Worm (Caenorhabditis elegans) whole organism, L3 larva: ENCODE results near the gene inx-3.
A peak's percentile ranks its signal among the peaks of the same experiment; 100 is the strongest.

Experiments
- R02D3.7 ChIP-seq: fragments of 150-350 bp; optimal IDR thresholded peaks from 2 replicates; lab custom pipeline; 2014; ENCODE audit warnings: missing biosample characterization, missing genetic modification characterization
- ZK546.5 ChIP-seq: sonication (generic microtip); optimal IDR thresholded peaks from 2 replicates; lab custom pipeline; 2017; ENCODE audit warnings: missing biosample characterization, missing genetic modification characterization
- aly-2 ChIP-seq: fragments of 150-350 bp; optimal IDR thresholded peaks from 2 replicates; lab custom pipeline; 2014; ENCODE audit warnings: missing biosample characterization, missing genetic modification characterization
- ama-1 ChIP-seq: fragments of 150-350 bp; optimal IDR thresholded peaks from 2 replicates; lab custom pipeline; 2018
- ceh-16 ChIP-seq: sonication (generic microtip); optimal IDR thresholded peaks from 2 replicates; lab custom pipeline; 2017; ENCODE audit warnings: missing biosample characterization, missing genetic modification characterization
- ceh-28 ChIP-seq: fragments of 150-350 bp; optimal IDR thresholded peaks from 2 replicates; lab custom pipeline; 2014; ENCODE audit warnings: missing biosample characterization, missing genetic modification reagents, missing genetic modification characterization
- ceh-82 ChIP-seq: fragments of 150-350 bp; optimal IDR thresholded peaks from 2 replicates; lab custom pipeline; 2014; ENCODE audit warnings: missing biosample characterization, missing genetic modification characterization
- ceh-9 ChIP-seq: sonication (generic microtip); optimal IDR thresholded peaks from 2 replicates; lab custom pipeline; 2018; ENCODE audit warnings: missing biosample characterization, missing genetic modification characterization
- daf-12 ChIP-seq: fragments of 150-350 bp; optimal IDR thresholded peaks from 2 replicates; lab custom pipeline; 2014; ENCODE audit warnings: missing biosample characterization, missing genetic modification reagents, missing genetic modification characterization
- egl-27 ChIP-seq: sonication (generic microtip); optimal IDR thresholded peaks from 4 replicates; lab custom pipeline; 2017; ENCODE audit warnings: missing biosample characterization, missing genetic modification reagents, missing genetic modification characterization
- egl-5 ChIP-seq: fragments of 150-350 bp; optimal IDR thresholded peaks from 2 replicates; lab custom pipeline; 2017; ENCODE audit warnings: missing biosample characterization, missing genetic modification reagents, missing genetic modification characterization, inconsistent platforms
- elt-1 ChIP-seq: fragments of 150-350 bp; optimal IDR thresholded peaks from 2 replicates; lab custom pipeline; 2014; ENCODE audit warnings: missing biosample characterization, missing genetic modification characterization
- elt-2 ChIP-seq: sonication (generic microtip); optimal IDR thresholded peaks from 2 replicates; lab custom pipeline; 2016; ENCODE audit warnings: missing genetic modification reagents, mild to moderate bottlenecking, missing genetic modification characterization, missing compliant biosample characterization
- elt-3 ChIP-seq, 3 experiments: fragments of 150-350 bp in 1 of 3; sonication (generic microtip) in 2 of 3; optimal IDR thresholded peaks; 2 replicates in 2 of 3; 4 replicates in 1 of 3; lab custom pipeline; 2014 to 2017; ENCODE audit warnings: missing biosample characterization in 3 of 3, missing genetic modification characterization in 3 of 3
- eor-1 ChIP-seq, 2 experiments: fragments of 150-350 bp; optimal IDR thresholded peaks; 2 replicates each; lab custom pipeline; 2014 to 2018; ENCODE audit warnings: missing biosample characterization in 2 of 2, missing genetic modification characterization in 2 of 2
- fkh-10 ChIP-seq: sonication (generic microtip); optimal IDR thresholded peaks from 2 replicates; lab custom pipeline; 2017; ENCODE audit warnings: missing biosample characterization, missing genetic modification reagents, missing genetic modification characterization
- fkh-2 ChIP-seq: fragments of 150-350 bp; optimal IDR thresholded peaks from 2 replicates; lab custom pipeline; 2014; ENCODE audit warnings: missing biosample characterization, missing genetic modification reagents, missing genetic modification characterization
- fos-1 ChIP-seq: fragments of 150-350 bp; optimal IDR thresholded peaks from 2 replicates; lab custom pipeline; 2014; ENCODE audit warnings: missing biosample characterization, missing genetic modification characterization
- hmg-11 ChIP-seq: sonication (generic microtip); optimal IDR thresholded peaks from 2 replicates; lab custom pipeline; 2016; ENCODE audit warnings: missing genetic modification characterization, missing compliant biosample characterization
- jun-1 ChIP-seq: fragments of 150-350 bp; optimal IDR thresholded peaks from 2 replicates; lab custom pipeline; 2014; ENCODE audit warnings: missing biosample characterization, missing genetic modification reagents, missing genetic modification characterization
- lin-15B ChIP-seq: fragments of 150-350 bp; optimal IDR thresholded peaks from 2 replicates; lab custom pipeline; 2014; ENCODE audit warnings: missing biosample characterization, missing genetic modification characterization
- lin-39 ChIP-seq: fragments of 150-350 bp; optimal IDR thresholded peaks from 2 replicates; lab custom pipeline; 2018; ENCODE audit warnings: missing biosample characterization, missing genetic modification reagents, missing genetic modification characterization
- lsy-12 ChIP-seq: sonication (generic microtip); optimal IDR thresholded peaks from 2 replicates; lab custom pipeline; 2016; ENCODE audit warnings: mild to moderate bottlenecking, missing genetic modification characterization, missing compliant biosample characterization
- mdl-1 ChIP-seq: fragments of 150-350 bp; optimal IDR thresholded peaks from 2 replicates; lab custom pipeline; 2014; ENCODE audit warnings: missing biosample characterization, missing genetic modification characterization
- mml-1 ChIP-seq: fragments of 150-350 bp; sonication (generic microtip); optimal IDR thresholded peaks from 3 replicates; lab custom pipeline; 2014; ENCODE audit warnings: missing biosample characterization, missing genetic modification characterization
- nfya-1 ChIP-seq: sonication (generic microtip); optimal IDR thresholded peaks from 2 replicates; lab custom pipeline; 2017; ENCODE audit warnings: missing genetic modification characterization, mild to moderate bottlenecking, missing compliant biosample characterization, antibody characterized with exemption, moderate library complexity; ENCODE audit not compliant: insufficient read depth
- nhr-11 ChIP-seq: fragments of 150-350 bp; optimal IDR thresholded peaks from 2 replicates; lab custom pipeline; 2014; ENCODE audit warnings: missing biosample characterization, missing genetic modification characterization
- nhr-12 ChIP-seq: fragments of 150-350 bp; optimal IDR thresholded peaks from 2 replicates; lab custom pipeline; 2014; ENCODE audit warnings: missing biosample characterization, missing genetic modification characterization
- nhr-23 ChIP-seq: fragments of 150-350 bp; optimal IDR thresholded peaks from 2 replicates; lab custom pipeline; 2014; ENCODE audit warnings: missing biosample characterization, missing genetic modification reagents, missing genetic modification characterization
- nhr-237 ChIP-seq: fragments of 150-350 bp; optimal IDR thresholded peaks from 2 replicates; lab custom pipeline; 2014; ENCODE audit warnings: missing biosample characterization, missing genetic modification characterization
- nhr-25 ChIP-seq: sonication (generic microtip); optimal IDR thresholded peaks from 2 replicates; lab custom pipeline; 2017; ENCODE audit warnings: missing biosample characterization, missing genetic modification characterization
- nhr-28 ChIP-seq: fragments of 150-350 bp; optimal IDR thresholded peaks from 2 replicates; lab custom pipeline; 2014; ENCODE audit warnings: missing biosample characterization, missing genetic modification characterization
- nhr-43 ChIP-seq: sonication (generic microtip); optimal IDR thresholded peaks from 2 replicates; lab custom pipeline; 2016; ENCODE audit warnings: mild to moderate bottlenecking, missing genetic modification characterization, missing compliant biosample characterization; ENCODE audit not compliant: poor library complexity, severe bottlenecking
- nhr-67 ChIP-seq: fragments of 150-350 bp; optimal IDR thresholded peaks from 2 replicates; lab custom pipeline; 2014; ENCODE audit warnings: missing biosample characterization, missing genetic modification characterization
- nhr-76 ChIP-seq: fragments of 150-350 bp; sonication (generic microtip); optimal IDR thresholded peaks from 5 replicates; lab custom pipeline; 2014; ENCODE audit warnings: missing biosample characterization, missing genetic modification characterization
- nhr-77 ChIP-seq: fragments of 150-350 bp; optimal IDR thresholded peaks from 2 replicates; lab custom pipeline; 2014; ENCODE audit warnings: missing biosample characterization, missing genetic modification characterization
- pha-4 ChIP-seq: fragments of 150-350 bp; optimal IDR thresholded peaks from 2 replicates; lab custom pipeline; 2014; ENCODE audit warnings: missing biosample characterization, missing genetic modification reagents, missing genetic modification characterization
- pqm-1 ChIP-seq: fragments of 150-350 bp; optimal IDR thresholded peaks from 2 replicates; lab custom pipeline; 2017; ENCODE audit warnings: missing biosample characterization, missing genetic modification characterization, inconsistent platforms
- sea-2 ChIP-seq: fragments of 150-350 bp; sonication (generic microtip); optimal IDR thresholded peaks from 4 replicates; lab custom pipeline; 2014; ENCODE audit warnings: missing biosample characterization, missing genetic modification reagents, missing genetic modification characterization
- skn-1 ChIP-seq: fragments of 150-350 bp; optimal IDR thresholded peaks from 2 replicates; lab custom pipeline; 2014; ENCODE audit warnings: missing biosample characterization, missing genetic modification characterization
- snpc-4 ChIP-seq: fragments of 150-350 bp; optimal IDR thresholded peaks from 2 replicates; lab custom pipeline; 2014; ENCODE audit warnings: missing biosample characterization, missing genetic modification characterization
- unc-39 ChIP-seq: sonication (generic microtip); optimal IDR thresholded peaks from 4 replicates; lab custom pipeline; 2017; ENCODE audit warnings: missing biosample characterization, missing genetic modification characterization
- unc-62 ChIP-seq: fragments of 150-350 bp; sonication (generic microtip); optimal IDR thresholded peaks from 4 replicates; lab custom pipeline; 2014; ENCODE audit warnings: missing biosample characterization, missing genetic modification reagents, missing genetic modification characterization
- zag-1 ChIP-seq: fragments of 150-350 bp; optimal IDR thresholded peaks from 2 replicates; lab custom pipeline; 2014; ENCODE audit warnings: missing biosample characterization, missing genetic modification characterization
- ztf-11 ChIP-seq: fragments of 150-350 bp; optimal IDR thresholded peaks from 2 replicates; lab custom pipeline; 2014; ENCODE audit warnings: missing biosample characterization, missing genetic modification characterization
- ztf-4 ChIP-seq: fragments of 150-350 bp; optimal IDR thresholded peaks from 2 replicates; lab custom pipeline; 2014; ENCODE audit warnings: missing biosample characterization, missing genetic modification characterization

Gene inx-3

DNA sequence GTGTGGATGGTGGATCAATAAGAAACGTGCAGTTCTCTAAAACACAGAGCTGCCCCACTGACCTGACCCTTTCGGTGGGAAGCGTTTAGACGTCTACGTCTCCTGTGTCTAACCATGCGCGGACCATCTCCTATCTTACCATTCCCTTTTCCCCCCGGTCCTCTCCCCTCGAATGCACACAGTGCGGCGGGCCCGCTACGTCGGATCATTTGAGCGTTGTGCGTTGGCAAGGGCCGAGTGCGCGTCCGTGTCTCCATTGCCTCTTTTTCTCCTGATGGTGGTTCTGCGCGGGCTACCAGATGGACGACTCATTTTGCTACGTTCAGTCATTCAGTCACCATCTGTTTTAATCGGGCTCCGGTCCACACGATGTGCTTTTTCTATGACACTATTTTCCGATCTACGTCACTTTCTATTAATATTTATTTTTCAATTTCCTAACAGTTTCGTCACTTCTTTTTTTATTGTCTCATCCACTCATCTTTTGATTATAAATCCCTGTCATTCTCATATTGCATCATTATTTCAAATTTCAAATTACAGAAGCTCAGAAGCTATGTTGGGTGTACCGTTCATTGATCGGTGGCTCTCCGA lies at the start of gene inx-3:
Gene inx-3 (plus strand): TSS at position 544 of the 594 bp plus-strand sequence.
- no peak for TF ChIP-seq ama-1 (lab: Kevin White, UChicago)
- no peak for TF ChIP-seq nhr-28 (tag; lab: Kevin White, UChicago)
- TF ChIP-seq eor-1 (tag; optimal IDR thresholded peaks at IDR 0.05; lab: Kevin White, UChicago): no peak

DNA sequence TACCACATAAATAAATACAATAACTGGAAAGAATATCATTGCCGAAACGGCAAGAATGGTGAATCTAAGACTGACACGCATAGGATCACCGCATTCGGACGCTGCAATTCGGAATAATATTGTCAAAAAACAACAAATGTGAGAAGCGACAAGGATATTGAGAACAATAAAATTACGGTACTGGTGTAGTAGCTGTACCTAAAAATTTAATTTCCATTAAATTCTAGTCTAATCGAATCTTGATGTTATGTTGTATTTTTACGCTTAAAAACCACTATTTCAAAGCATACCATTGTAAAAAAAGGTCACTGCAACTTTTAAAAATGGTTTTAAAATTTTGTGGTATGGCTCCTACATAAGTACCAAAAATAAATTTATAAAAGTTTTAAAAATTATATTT lies 47.2 kb upstream of the inx-3 start, which contains the start of gene mig-23:
Gene mig-23 (minus strand): TSS at position 101 of the 400 bp plus-strand sequence.
- TF ChIP-seq skn-1 (tag; lab: Kevin White, UChicago) (no peak), nhr-76 (no peak), unc-39 (tag; lab: Kevin White, UChicago) (no peak), mml-1 (tag; lab: Kevin White, UChicago) (no peak), lin-15B (tag; lab: Kevin White, UChicago) (no peak), lsy-12 (tag; lab: Kevin White, UChicago) (no peak), ceh-16 (tag; lab: Kevin White, UChicago) (no peak), ceh-82 (tag; lab: Kevin White, UChicago) (no peak), ama-1 (lab: Kevin White, UChicago) (no peak), ztf-4 (tag; lab: Kevin White, UChicago) (no peak), hmg-11 (tag; lab: Kevin White, UChicago) (no peak), eor-1 (tag; optimal IDR thresholded peaks at IDR 0.05; lab: Kevin White, UChicago) (no peak), nhr-237 (tag; lab: Kevin White, UChicago) (no peak), pqm-1 (tag; lab: Kevin White, UChicago) (no peak), snpc-4 (no peak), elt-1 (tag; lab: Kevin White, UChicago) (no peak)

DNA sequence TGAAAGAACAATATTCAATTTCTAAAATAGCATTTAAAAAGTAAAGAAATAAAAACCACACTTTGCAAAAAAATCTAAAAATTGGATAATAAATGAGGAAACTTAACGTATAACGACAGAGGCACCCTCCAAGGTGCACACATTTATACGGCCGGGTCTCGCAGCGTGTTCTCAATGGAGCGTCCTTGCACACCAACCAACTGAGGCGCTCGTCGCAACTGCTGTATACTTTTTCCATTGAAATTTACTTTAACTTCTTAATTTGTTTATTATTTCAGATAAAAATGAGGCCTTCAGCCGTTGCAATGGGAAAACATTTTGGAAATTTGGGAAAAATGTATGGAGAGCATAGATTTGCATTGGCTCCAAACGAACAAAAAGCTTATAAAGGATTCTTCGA lies 42.8 kb upstream of the inx-3 start, which contains the start of the genes R07E4.5 and R07E4.3:
Gene R07E4.5 (minus strand): TSS at position 1 of the 400 bp plus-strand sequence.
Gene R07E4.3 (plus strand): TSS at position 285 of the 400 bp plus-strand sequence.
- no peak for TF ChIP-seq elt-1 (tag; lab: Kevin White, UChicago)
- TF ChIP-seq nhr-77 (tag; lab: Kevin White, UChicago): no peak
- TF ChIP-seq nhr-76: no peak
- TF ChIP-seq fos-1 (tag; lab: Kevin White, UChicago): no peak
- TF ChIP-seq ceh-16 (tag; lab: Kevin White, UChicago): no peak
- no peak for TF ChIP-seq ztf-4 (tag; lab: Kevin White, UChicago)
- TF ChIP-seq sea-2 (GFP tag; lab: Kevin White, UChicago): no peak
- peak; percentile 90 for TF ChIP-seq pha-4 (tag; lab: Kevin White, UChicago)
- no peak for TF ChIP-seq skn-1 (tag; lab: Kevin White, UChicago)
- no peak for TF ChIP-seq nhr-12
- TF ChIP-seq hmg-11 (tag; lab: Kevin White, UChicago): peak; percentile 60
- TF ChIP-seq fkh-2 (tag; lab: Kevin White, UChicago): no peak
- TF ChIP-seq ztf-11 (tag; lab: Kevin White, UChicago): no peak
- TF ChIP-seq nfya-1: peak; percentile 86
- TF ChIP-seq lin-15B (tag; lab: Kevin White, UChicago): peak; percentile 89
- TF ChIP-seq eor-1 (tag; optimal IDR thresholded peaks at IDR 0.05; lab: Kevin White, UChicago): no peak
- TF ChIP-seq egl-5 (tag; lab: Kevin White, UChicago): peak; percentile 81
- peak; percentile 39 for TF ChIP-seq pqm-1 (tag; lab: Kevin White, UChicago)
- TF ChIP-seq ceh-9 (tag; lab: Kevin White, UChicago): no peak
- no peak for TF ChIP-seq mml-1 (tag; lab: Kevin White, UChicago)
- no peak for TF ChIP-seq lsy-12 (tag; lab: Kevin White, UChicago)
- TF ChIP-seq jun-1 (tag; lab: Kevin White, UChicago): no peak
- TF ChIP-seq ceh-28 (tag; lab: Kevin White, UChicago): no peak
- no peak for TF ChIP-seq mdl-1 (tag; lab: Kevin White, UChicago)
- TF ChIP-seq ama-1 (lab: Kevin White, UChicago): no peak
- peak; percentile 3 for TF ChIP-seq R02D3.7 (tag; lab: Kevin White, UChicago)
- TF ChIP-seq aly-2 (tag; lab: Kevin White, UChicago): no peak
- no peak for TF ChIP-seq zag-1 (tag; lab: Kevin White, UChicago)
- peak; percentile 82 for TF ChIP-seq nhr-25 (tag; lab: Kevin White, UChicago)
- peak; percentile 60 for TF ChIP-seq nhr-43 (tag; lab: Kevin White, UChicago)
- TF ChIP-seq elt-3 (tag; optimal IDR thresholded peaks at IDR 0.05; lab: Kevin White, UChicago): no peak
- no peak for TF ChIP-seq daf-12 (tag; lab: Kevin White, UChicago)
- TF ChIP-seq nhr-237 (tag; lab: Kevin White, UChicago): no peak
- TF ChIP-seq nhr-23 (tag; lab: Kevin White, UChicago): no peak
- no peak for TF ChIP-seq nhr-28 (tag; lab: Kevin White, UChicago)
- TF ChIP-seq egl-27 (tag; lab: Kevin White, UChicago): no peak
- TF ChIP-seq elt-2 (tag; lab: Kevin White, UChicago): peak; percentile 37
- TF ChIP-seq nhr-67 (tag; lab: Kevin White, UChicago): no peak
- no peak for TF ChIP-seq ZK546.5 (tag; lab: Kevin White, UChicago)
- no peak for TF ChIP-seq unc-39 (tag; lab: Kevin White, UChicago)
- TF ChIP-seq unc-62 (GFP tag; lab: Kevin White, UChicago): no peak
- peak; percentile 66 for TF ChIP-seq snpc-4
- no peak for TF ChIP-seq ceh-82 (tag; lab: Kevin White, UChicago)
- peak; percentile 91 for TF ChIP-seq lin-39 (tag; lab: Kevin White, UChicago)
- TF ChIP-seq nhr-11 (tag; lab: Kevin White, UChicago): no peak
- no peak for TF ChIP-seq fkh-10 (GFP tag; lab: Kevin White, UChicago)
